Fruit fly (Drosophila melanogaster): ENCODE data around the gene CG9737.

- TF ChIP-seq psq (GFP tag; optimal IDR thresholded peaks at IDR 0.05), result peak; percentile 63
- no peak for TF ChIP-seq Vsx2 (GFP tag; optimal IDR thresholded peaks at IDR 0.05; ENCODE audit: partially characterized antibody)
- TF ChIP-seq lola (GFP tag; optimal IDR thresholded peaks at IDR 0.05), result no peak
- TF ChIP-seq GATAd (GFP tag; optimal IDR thresholded peaks at IDR 0.05), result no peak
- no peak for TF ChIP-seq Abd-B (GFP tag; optimal IDR thresholded peaks at IDR 0.05)
- no peak for TF ChIP-seq pan (optimal IDR thresholded peaks at IDR 0.05)
- no peak for TF ChIP-seq Rel (GFP tag; optimal IDR thresholded peaks at IDR 0.05)
- TF ChIP-seq Rel (tag; optimal IDR thresholded peaks at IDR 0.05), result no peak
- no peak for TF ChIP-seq N (GFP tag; optimal IDR thresholded peaks at IDR 0.05)
Measured at dm6 chr3R:30277700-30278099, 34.6 kb upstream of the CG9737 start, which contains the start of gene heca.
